Fruit fly (Drosophila melanogaster) Kc167 (cell line): Measurements from ENCODE around the gene hyd.

Experiments
- Myc ChIP-seq: fragments of >200 bp; optimal IDR thresholded peaks from 2 replicates; lab custom pipeline; 2017; ENCODE audit warnings: missing external identifiers
- Sin3A ChIP-seq: fragments of >200 bp; optimal IDR thresholded peaks from 2 replicates; lab custom pipeline; 2018; ENCODE audit warnings: missing external identifiers
- h ChIP-seq: fragments of >200 bp; optimal IDR thresholded peaks from 3 replicates; lab custom pipeline; 2018; ENCODE audit warnings: missing external identifiers
- insv ChIP-seq: fragments of >200 bp; optimal IDR thresholded peaks from 3 replicates; lab custom pipeline; 2018; ENCODE audit warnings: missing external identifiers
- psq ChIP-seq: fragments of >200 bp; optimal IDR thresholded peaks from 2 replicates; lab custom pipeline; 2017; ENCODE audit warnings: missing external identifiers
- ttk ChIP-seq: sonication (Bioruptor generic); optimal IDR thresholded peaks from 2 replicates; lab custom pipeline; 2017; ENCODE audit warnings: missing external identifiers

- TF ChIP-seq h (lab: Kevin White, UChicago) (no peak), psq (lab: Kevin White, UChicago) (no peak), ttk (lab: Kevin White, UChicago) (no peak), Myc (lab: Kevin White, UChicago) (no peak), Sin3A (lab: Kevin White, UChicago) (no peak), insv (lab: Kevin White, UChicago) (no peak)
These were observed 46.1 kb upstream of the hyd start, which contains the start of gene CG9471 for dm6 chr3R:9771519-9771972.
